Worm (Caenorhabditis elegans) whole organism, L2 larva: ENCODE data around the gene rab-14.

Experiments
- C34F6.9 ChIP-seq: fragments of 150-350 bp; optimal IDR thresholded peaks from 2 replicates; lab custom pipeline; 2014; ENCODE audit warnings: missing biosample characterization, missing genetic modification characterization
- F13H6.1 ChIP-seq: sonication (generic microtip); optimal IDR thresholded peaks from 2 replicates; lab custom pipeline; 2016; ENCODE audit warnings: missing genetic modification characterization, missing compliant biosample characterization
- R02D3.7 ChIP-seq: fragments of 150-350 bp; optimal IDR thresholded peaks from 2 replicates; lab custom pipeline; 2014; ENCODE audit warnings: missing biosample characterization, missing genetic modification characterization
- Y55F3AM.14 ChIP-seq: fragments of 200-800 bp; sonication (Bioruptor generic); optimal IDR thresholded peaks from 2 replicates; lab custom pipeline; 2018; ENCODE audit warnings: mild to moderate bottlenecking, missing genetic modification characterization, missing compliant biosample characterization
- ZK546.5 ChIP-seq: sonication (generic microtip); optimal IDR thresholded peaks from 2 replicates; lab custom pipeline; 2017; ENCODE audit warnings: missing biosample characterization, missing genetic modification characterization
- alr-1 ChIP-seq: fragments of 150-350 bp; optimal IDR thresholded peaks from 2 replicates; lab custom pipeline; 2014; ENCODE audit warnings: missing biosample characterization, missing genetic modification characterization
- aly-2 ChIP-seq: fragments of 150-350 bp; optimal IDR thresholded peaks from 2 replicates; lab custom pipeline; 2014; ENCODE audit warnings: missing biosample characterization, missing genetic modification characterization
- ama-1 ChIP-seq: fragments of 150-350 bp; optimal IDR thresholded peaks from 2 replicates; lab custom pipeline; 2018; ENCODE audit warnings: inconsistent platforms
- blmp-1 ChIP-seq: sonication (generic microtip); optimal IDR thresholded peaks from 2 replicates; lab custom pipeline; 2017; ENCODE audit warnings: missing genetic modification characterization, mild to moderate bottlenecking, missing compliant biosample characterization, antibody characterized with exemption, moderate library complexity; ENCODE audit not compliant: insufficient read depth
- ceh-16 ChIP-seq: fragments of 150-350 bp; optimal IDR thresholded peaks from 2 replicates; lab custom pipeline; 2014; ENCODE audit warnings: missing biosample characterization, missing genetic modification characterization
- ceh-82 ChIP-seq: fragments of 150-350 bp; optimal IDR thresholded peaks from 2 replicates; lab custom pipeline; 2014; ENCODE audit warnings: missing biosample characterization, missing genetic modification characterization
- crh-2 ChIP-seq: sonication (generic microtip); optimal IDR thresholded peaks from 2 replicates; lab custom pipeline; 2017; ENCODE audit warnings: missing biosample characterization, missing genetic modification characterization
- dmd-4 ChIP-seq: sonication (generic microtip); optimal IDR thresholded peaks from 2 replicates; lab custom pipeline; 2017; ENCODE audit warnings: missing biosample characterization, missing genetic modification characterization
- elt-1 ChIP-seq: fragments of 150-350 bp; optimal IDR thresholded peaks from 2 replicates; lab custom pipeline; 2014; ENCODE audit warnings: missing biosample characterization, missing genetic modification characterization
- elt-3 ChIP-seq: sonication (generic microtip); optimal IDR thresholded peaks from 2 replicates; lab custom pipeline; 2017; ENCODE audit warnings: missing biosample characterization, missing genetic modification characterization
- fos-1 ChIP-seq: fragments of 150-350 bp; optimal IDR thresholded peaks from 2 replicates; lab custom pipeline; 2014; ENCODE audit warnings: missing biosample characterization, missing genetic modification characterization
- gmeb-1 ChIP-seq: fragments of 150-350 bp; optimal IDR thresholded peaks from 2 replicates; lab custom pipeline; 2014; ENCODE audit warnings: missing biosample characterization, missing genetic modification characterization
- lin-13 ChIP-seq: fragments of 150-350 bp; optimal IDR thresholded peaks from 2 replicates; lab custom pipeline; 2014; ENCODE audit warnings: missing biosample characterization, missing genetic modification reagents, missing genetic modification characterization
- lin-39 ChIP-seq: fragments of 150-350 bp; optimal IDR thresholded peaks from 2 replicates; lab custom pipeline; 2014; ENCODE audit warnings: missing biosample characterization, missing genetic modification reagents, missing genetic modification characterization
- lsy-2 ChIP-seq, 2 experiments: fragments of 150-350 bp in 1 of 2; sonication (generic microtip) in 1 of 2; optimal IDR thresholded peaks; 2 replicates each; lab custom pipeline; 2014 to 2017; ENCODE audit warnings: missing biosample characterization in 2 of 2, missing genetic modification characterization in 2 of 2
- mab-5 ChIP-seq: fragments of 150-350 bp; optimal IDR thresholded peaks from 2 replicates; lab custom pipeline; 2014; ENCODE audit warnings: missing biosample characterization, missing genetic modification characterization
- nhr-10 ChIP-seq: sonication (generic microtip); optimal IDR thresholded peaks from 2 replicates; lab custom pipeline; 2017; ENCODE audit warnings: missing biosample characterization, missing genetic modification characterization
- nhr-11 ChIP-seq: fragments of 150-350 bp; optimal IDR thresholded peaks from 2 replicates; lab custom pipeline; 2014; ENCODE audit warnings: missing biosample characterization, missing genetic modification characterization
- nhr-12 ChIP-seq: fragments of 150-350 bp; optimal IDR thresholded peaks from 2 replicates; lab custom pipeline; 2014; ENCODE audit warnings: missing biosample characterization, missing genetic modification characterization
- nhr-129 ChIP-seq: fragments of 150-350 bp; optimal IDR thresholded peaks from 2 replicates; lab custom pipeline; 2014; ENCODE audit warnings: missing biosample characterization, missing genetic modification characterization
- nhr-21 ChIP-seq: fragments of 150-350 bp; optimal IDR thresholded peaks from 2 replicates; lab custom pipeline; 2014; ENCODE audit warnings: missing biosample characterization, missing genetic modification characterization
- nhr-25 ChIP-seq: fragments of 150-350 bp; sonication (generic microtip); optimal IDR thresholded peaks from 3 replicates; lab custom pipeline; 2014; ENCODE audit warnings: missing biosample characterization, missing genetic modification characterization
- nhr-6 ChIP-seq: fragments of 150-350 bp; optimal IDR thresholded peaks from 2 replicates; lab custom pipeline; 2014; ENCODE audit warnings: missing biosample characterization, missing genetic modification characterization
- nhr-77 ChIP-seq: fragments of 150-350 bp; optimal IDR thresholded peaks from 2 replicates; lab custom pipeline; 2014; ENCODE audit warnings: missing biosample characterization, missing genetic modification characterization
- skn-1 ChIP-seq: sonication (generic microtip); optimal IDR thresholded peaks from 2 replicates; lab custom pipeline; 2017; ENCODE audit warnings: missing biosample characterization, missing genetic modification characterization
- sma-3 ChIP-seq: sonication (generic microtip); optimal IDR thresholded peaks from 2 replicates; lab custom pipeline; 2016; ENCODE audit warnings: missing genetic modification reagents, missing genetic modification characterization, missing compliant biosample characterization
- sma-9 ChIP-seq, 2 experiments: fragments of 150-350 bp in 1 of 2; sonication (generic microtip) in 1 of 2; optimal IDR thresholded peaks; 2 replicates each; lab custom pipeline; 2014 to 2016; ENCODE audit warnings: missing genetic modification characterization in 2 of 2, mild to moderate bottlenecking in 1 of 2, missing biosample characterization in 1 of 2, missing compliant biosample characterization in 1 of 2, missing genetic modification reagents in 1 of 2, moderate library complexity in 1 of 2
- snpc-4 ChIP-seq: fragments of 150-350 bp; optimal IDR thresholded peaks from 2 replicates; lab custom pipeline; 2014; ENCODE audit warnings: missing biosample characterization, missing genetic modification characterization
- ztf-1 ChIP-seq: fragments of 200-800 bp; sonication (Bioruptor generic); conservative IDR thresholded peaks from 2 replicates; pipeline ENCODE4 v1.3.6; 2022; ENCODE audit warnings: missing genetic modification characterization, missing compliant biosample characterization

Gene rab-14

ce11 chrX:15630790-15631204 is 24.4 kb upstream of the rab-14 start (continued):
- TF ChIP-seq lsy-2 (tag; optimal IDR thresholded peaks at IDR 0.05; lab: Kevin White, UChicago) (peak; percentile 42 to 44), ztf-1 (GFP tag; lab: Robert Waterston, UW) (no peak), nhr-10 (tag; lab: Kevin White, UChicago) (no peak), snpc-4 (tag; lab: Kevin White, UChicago) (peak; percentile 48), nhr-11 (tag; lab: Kevin White, UChicago) (no peak), fos-1 (tag; lab: Kevin White, UChicago) (peak; percentile 30), dmd-4 (tag; lab: Kevin White, UChicago) (no peak), nhr-21 (tag; lab: Kevin White, UChicago) (no peak), nhr-12 (tag; lab: Kevin White, UChicago) (no peak), sma-9 (GFP tag; optimal IDR thresholded peaks at IDR 0.05; lab: Kevin White, UChicago) (no peak), sma-9 (tag; optimal IDR thresholded peaks at IDR 0.05; lab: Kevin White, UChicago) (no peak), Y55F3AM.14 (GFP tag; lab: Kevin White, UChicago) (no peak), elt-3 (no peak), alr-1 (no peak), aly-2 (no peak), lin-13 (GFP tag; lab: Kevin White, UChicago) (peak; percentile 2)

- peak; percentile 1 for TF ChIP-seq nhr-25 (tag; lab: Kevin White, UChicago)
- TF ChIP-seq gmeb-1 (tag; lab: Kevin White, UChicago) = no peak
- TF ChIP-seq, all 48 proteins: peak for 1
Observed at ce11 chrX:15630340-15630739, 23.9 kb upstream of the rab-14 start, which contains the start of gene K09E9.4. Gene K09E9.4 (minus strand): TSS chrX:15630440.

ce11 chrX:15629615-15630014 is 23.2 kb upstream of the rab-14 start:
- no peak for TF ChIP-seq ama-1
- TF ChIP-seq nhr-129 (tag; lab: Kevin White, UChicago) = peak; percentile 24
- TF ChIP-seq sma-9 (GFP tag; optimal IDR thresholded peaks at IDR 0.05; lab: Kevin White, UChicago) = peak; percentile 54
- no peak for TF ChIP-seq sma-9 (tag; optimal IDR thresholded peaks at IDR 0.05; lab: Kevin White, UChicago)
- TF ChIP-seq F13H6.1 = peak; percentile 28
- peak; percentile 31 for TF ChIP-seq crh-2 (tag; lab: Kevin White, UChicago)

- TF ChIP-seq ceh-16 (tag; lab: Kevin White, UChicago) = no peak
- no peak for TF ChIP-seq nhr-77 (tag; lab: Kevin White, UChicago)
- TF ChIP-seq elt-1 = no peak
- TF ChIP-seq fos-1 (tag; lab: Kevin White, UChicago) = no peak
- no peak for TF ChIP-seq skn-1 (tag; lab: Kevin White, UChicago)
- no peak for TF ChIP-seq dmd-4 (tag; lab: Kevin White, UChicago)
- no peak for TF ChIP-seq mab-5
- TF ChIP-seq lin-13 (GFP tag; lab: Kevin White, UChicago) = no peak
- TF ChIP-seq lin-39 (tag; lab: Kevin White, UChicago) = no peak
Observed at ce11 chrX:15628945-15629344, 22.5 kb upstream of the rab-14 start.

ce11 chrX:15627814-15628213 is 21.4 kb upstream of the rab-14 start:
- TF ChIP-seq sma-9 (GFP tag; optimal IDR thresholded peaks at IDR 0.05; lab: Kevin White, UChicago) = no peak
- no peak for TF ChIP-seq sma-9 (tag; optimal IDR thresholded peaks at IDR 0.05; lab: Kevin White, UChicago)
- TF ChIP-seq nhr-25 (tag; lab: Kevin White, UChicago) = peak; percentile 37
- TF ChIP-seq C34F6.9 = no peak

- TF ChIP-seq nhr-25 (tag; lab: Kevin White, UChicago) (peak; percentile 57), sma-3 (GFP tag; lab: Kevin White, UChicago) (peak; percentile 51), sma-9 (GFP tag; optimal IDR thresholded peaks at IDR 0.05; lab: Kevin White, UChicago) (peak; percentile 67), sma-9 (tag; optimal IDR thresholded peaks at IDR 0.05; lab: Kevin White, UChicago) (no peak), ceh-82 (tag; lab: Kevin White, UChicago) (no peak), fos-1 (tag; lab: Kevin White, UChicago) (peak; percentile 38), Y55F3AM.14 (GFP tag; lab: Kevin White, UChicago) (no peak), nhr-6 (tag; lab: Kevin White, UChicago) (no peak), R02D3.7 (no peak), nhr-21 (tag; lab: Kevin White, UChicago) (peak; percentile 51), mab-5 (peak; percentile 61), nhr-129 (tag; lab: Kevin White, UChicago) (no peak), ZK546.5 (tag; lab: Kevin White, UChicago) (no peak), nhr-12 (tag; lab: Kevin White, UChicago) (no peak), lin-39 (tag; lab: Kevin White, UChicago) (no peak), aly-2 (no peak), blmp-1 (peak; percentile 43)
Observed at ce11 chrX:15626119-15626850, 19.9 kb upstream of the rab-14 start.
